Fruit fly (Drosophila melanogaster) whole organism, prepupa: ENCODE data around the gene CG2540.

Experiments
- CG11902 ChIP-seq: fragments of 200-800 bp; sonication (Bioruptor generic); optimal IDR thresholded peaks from 3 replicates; lab custom pipeline; 2016; ENCODE audit warnings: missing biosample characterization, missing genetic modification characterization
- CG32006 ChIP-seq: fragments of 200-800 bp; sonication (Bioruptor generic); optimal IDR thresholded peaks from 3 replicates; lab custom pipeline; 2017; ENCODE audit warnings: missing biosample characterization, mild to moderate bottlenecking, missing genetic modification characterization
- Eip75B ChIP-seq: fragments of 200-800 bp; sonication (Bioruptor generic); optimal IDR thresholded peaks from 3 replicates; lab custom pipeline; 2016; ENCODE audit warnings: missing biosample characterization, missing genetic modification characterization
- Met ChIP-seq: fragments of 200-800 bp; sonication (Bioruptor generic); optimal IDR thresholded peaks from 3 replicates; lab custom pipeline; 2016; ENCODE audit warnings: missing biosample characterization, missing genetic modification characterization
- Smox ChIP-seq: fragments of 200-800 bp; sonication (Bioruptor generic); optimal IDR thresholded peaks from 3 replicates; lab custom pipeline; 2016; ENCODE audit warnings: missing biosample characterization, missing genetic modification characterization
- Sox102F ChIP-seq: fragments of 200-800 bp; sonication (Bioruptor generic); optimal IDR thresholded peaks from 2 replicates; lab custom pipeline; 2016; ENCODE audit warnings: missing biosample characterization, mild to moderate bottlenecking, missing genetic modification characterization
- dac ChIP-seq: fragments of 200-800 bp; sonication (Bioruptor generic); optimal IDR thresholded peaks from 2 replicates; lab custom pipeline; 2017; ENCODE audit warnings: missing biosample characterization, mild to moderate bottlenecking, missing genetic modification characterization
- net ChIP-seq: fragments of 200-800 bp; sonication (Bioruptor generic); optimal IDR thresholded peaks from 3 replicates; lab custom pipeline; 2016; ENCODE audit warnings: missing biosample characterization, missing genetic modification characterization
- vri ChIP-seq: fragments of 200-800 bp; sonication (Bioruptor generic); optimal IDR thresholded peaks from 3 replicates; lab custom pipeline; 2016; ENCODE audit warnings: missing biosample characterization, mild to moderate bottlenecking, missing genetic modification characterization

DNA sequence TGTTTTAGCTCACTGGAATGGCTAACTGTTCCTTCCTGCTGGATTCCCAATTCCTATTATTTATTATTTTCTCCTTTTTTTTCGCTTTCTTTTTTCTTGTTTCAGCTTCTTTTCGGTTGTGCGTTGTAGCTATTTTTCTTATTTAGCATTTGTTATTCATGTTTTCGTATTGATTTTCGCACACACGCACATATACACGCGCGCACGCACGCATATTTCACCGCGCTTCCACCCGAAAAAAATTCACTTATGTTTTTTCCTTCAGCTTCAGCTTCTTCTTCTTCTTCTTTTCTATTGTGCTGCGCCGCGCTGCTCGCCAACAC is 47.1 kb upstream of the CG2540 start:
- TF ChIP-seq CG32006 (GFP tag; lab: Kevin White, UChicago): no peak
- no peak for TF ChIP-seq CG11902 (GFP tag; lab: Kevin White, UChicago)
- TF ChIP-seq Smox (GFP tag; lab: Kevin White, UChicago): no peak
- no peak for TF ChIP-seq Met (GFP tag; lab: Kevin White, UChicago)
- no peak for TF ChIP-seq Eip75B (GFP tag; lab: Kevin White, UChicago)
- no peak for TF ChIP-seq Sox102F
- no peak for TF ChIP-seq net
- no peak for TF ChIP-seq vri (GFP tag; lab: Kevin White, UChicago)
- TF ChIP-seq dac (GFP tag; lab: Kevin White, UChicago): no peak
